Fruit fly (Drosophila melanogaster): ENCODE results near the gene CG33177.

CG33177 gene

dm6 chrX:15078394-15078793, 2.8 kb upstream of the CG33177 start (continued):
- TF ChIP-seq Sin3A (optimal IDR thresholded peaks at IDR 0.05) = no peak
- TF ChIP-seq ap (GFP tag; IDR thresholded peaks at IDR 0.05) = no peak
- TF ChIP-seq crol (GFP tag; IDR thresholded peaks at IDR 0.05) = no peak
- TF ChIP-seq CG13624 (GFP tag; optimal IDR thresholded peaks at IDR 0.05) = peak; percentile 22
- no peak for TF ChIP-seq CG12155 (GFP tag; optimal IDR thresholded peaks at IDR 0.05)
- TF ChIP-seq nom (GFP tag; optimal IDR thresholded peaks at IDR 0.05) = peak; percentile 87
- no peak for TF ChIP-seq Side (GFP tag; optimal IDR thresholded peaks at IDR 0.05)
- TF ChIP-seq usp (GFP tag; optimal IDR thresholded peaks at IDR 0.05) = no peak
- no peak for TF ChIP-seq org-1 (GFP tag; optimal IDR thresholded peaks at IDR 0.05)
- TF ChIP-seq CG1602 (GFP tag; optimal IDR thresholded peaks at IDR 0.05) = no peak

dm6 chrX:15079163-15079809, 1.9 kb upstream of the CG33177 start:
- no peak for TF ChIP-seq PHDP (tag; optimal IDR thresholded peaks at IDR 0.05)
- TF ChIP-seq exex (tag; optimal IDR thresholded peaks at IDR 0.05) = peak; percentile 66
- peak; percentile 22 for TF ChIP-seq sd (tag; optimal IDR thresholded peaks at IDR 0.05)
- no peak for TF ChIP-seq CG17361 (GFP tag; IDR thresholded peaks at IDR 0.05)
- no peak for TF ChIP-seq CG31224 (GFP tag; IDR thresholded peaks at IDR 0.05)
- TF ChIP-seq CG34376 (GFP tag; optimal IDR thresholded peaks at IDR 0.05) = peak; percentile 60
- no peak for TF ChIP-seq CG34422 (GFP tag; IDR thresholded peaks at IDR 0.05)
- TF ChIP-seq nom (GFP tag; optimal IDR thresholded peaks at IDR 0.05) = peak; percentile 93
- TF ChIP-seq sens (GFP tag) = peak; percentile 23
- TF ChIP-seq bsh (GFP tag; optimal IDR thresholded peaks at IDR 0.05) = peak in 1 of 2 experiments; percentile 18
- no peak for TF ChIP-seq nerfin-1 (tag; optimal IDR thresholded peaks at IDR 0.05)
- TF ChIP-seq CG10543 (GFP tag; optimal IDR thresholded peaks at IDR 0.05) = peak; percentile 19
- TF ChIP-seq so (GFP tag; IDR thresholded peaks at IDR 0.05) = 0 out of 3 replicates have a peak, but pooled peaks have one; percentile 21
- TF ChIP-seq zf30C (GFP tag; optimal IDR thresholded peaks at IDR 0.05) = no peak
- TF ChIP-seq chinmo (GFP tag; IDR thresholded peaks at IDR 0.05; ENCODE audit: partially characterized antibody) = 0 out of 4 replicates have a peak, but pooled peaks have one; percentile 44
- peak; percentile 8 for TF ChIP-seq D19B (GFP tag; optimal IDR thresholded peaks at IDR 0.05)
- TF ChIP-seq CG18764 (GFP tag; optimal IDR thresholded peaks at IDR 0.05) = no peak
- no peak for TF ChIP-seq CG1832 (GFP tag; optimal IDR thresholded peaks at IDR 0.05)
- TF ChIP-seq Drgx (GFP tag; IDR thresholded peaks at IDR 0.05) = 0 out of 2 replicates have a peak, but pooled peaks have one; percentile 28
- peak; percentile 2 for TF ChIP-seq cwo (GFP tag; optimal IDR thresholded peaks at IDR 0.05)
- TF ChIP-seq sug (tag; optimal IDR thresholded peaks at IDR 0.05) = peak; percentile 25
- peak in 1 of 2 experiments; percentile 25 for TF ChIP-seq eve (GFP tag; optimal IDR thresholded peaks at IDR 0.05)
- TF ChIP-seq shn (GFP tag; optimal IDR thresholded peaks at IDR 0.05) = no peak
- TF ChIP-seq Pdp1 (GFP tag; optimal IDR thresholded peaks at IDR 0.05) = peak in 1 of 2 experiments; percentile 65

DNA sequence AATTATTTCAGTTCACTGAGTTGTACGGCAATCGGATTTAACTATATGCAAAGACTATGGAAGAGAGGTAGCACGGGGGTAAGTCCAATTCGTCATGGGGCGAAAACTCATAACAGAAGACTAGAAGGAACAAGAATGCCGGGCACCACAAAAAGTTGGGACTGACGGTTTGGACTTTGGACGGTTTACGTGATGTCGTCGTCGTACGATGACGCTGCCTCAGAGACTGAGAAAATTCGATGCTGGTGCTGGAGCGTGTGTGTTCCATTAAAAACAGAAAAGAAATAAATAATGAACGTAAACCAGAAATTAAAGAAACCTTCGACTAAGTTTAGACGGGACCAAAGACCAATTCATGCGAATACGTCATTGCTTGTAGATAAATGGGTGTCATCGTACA, 1.2 kb upstream of the CG33177 start:
- TF ChIP-seq crp (GFP tag; optimal IDR thresholded peaks at IDR 0.05) (no peak), CG13894 (tag; optimal IDR thresholded peaks at IDR 0.05) (peak; percentile 28), bsh (GFP tag; optimal IDR thresholded peaks at IDR 0.05) (peak in 1 of 2 experiments; percentile 17), CG14710 (tag; optimal IDR thresholded peaks at IDR 0.05) (no peak), az2 (GFP tag; optimal IDR thresholded peaks at IDR 0.05) (no peak), nom (GFP tag; optimal IDR thresholded peaks at IDR 0.05) (peak; percentile 93), D19B (GFP tag; optimal IDR thresholded peaks at IDR 0.05) (peak; percentile 2)

Data from whole organism, embryonic.